Fruit fly (Drosophila melanogaster): Measurements from ENCODE around the gene CG14615.

Gene CG14615

dm6 chrX:22449191-22449787 is at the start of gene CG14615, which contains the start of gene tilB:
CG14615 (minus strand) TSS chrX:22449491.
tilB (plus strand) TSS chrX:22449737.
- TF ChIP-seq noc (tag; optimal IDR thresholded peaks at IDR 0.05), result peak; percentile 50

- peak; percentile 84 for TF ChIP-seq noc (tag; optimal IDR thresholded peaks at IDR 0.05)
Observed at dm6 chrX:22491028-22491769, 41.9 kb upstream of the CG14615 start.

dm6 chrX:22490584-22490983 is 41.3 kb upstream of the CG14615 start:
- no peak for TF ChIP-seq noc (tag; optimal IDR thresholded peaks at IDR 0.05)

- TF ChIP-seq noc (tag; optimal IDR thresholded peaks at IDR 0.05), result peak; percentile 2
Observed at dm6 chrX:22487667-22488593, 38.6 kb upstream of the CG14615 start.

dm6 chrX:22486919-22487634 is 37.8 kb upstream of the CG14615 start:
- no peak for TF ChIP-seq noc (tag; optimal IDR thresholded peaks at IDR 0.05)

- TF ChIP-seq noc (tag; optimal IDR thresholded peaks at IDR 0.05), result no peak
Observed at dm6 chrX:22486487-22486886, 37.2 kb upstream of the CG14615 start.

dm6 chrX:22481860-22482544 is 32.7 kb upstream of the CG14615 start, which contains the start of the genes Cp110 and CG12576:
Cp110 (plus strand) TSS chrX:22482082.
CG12576 (minus strand) TSS chrX:22482357.
- no peak for TF ChIP-seq noc (tag; optimal IDR thresholded peaks at IDR 0.05)

dm6 chrX:22481131-22481530 is 31.8 kb upstream of the CG14615 start:
- TF ChIP-seq noc (tag; optimal IDR thresholded peaks at IDR 0.05), result no peak

- TF ChIP-seq noc (tag; optimal IDR thresholded peaks at IDR 0.05), result no peak
Observed at dm6 chrX:22480612-22481011, 31.3 kb upstream of the CG14615 start.

dm6 chrX:22479207-22479820 is 30.0 kb upstream of the CG14615 start:
- TF ChIP-seq noc (tag; optimal IDR thresholded peaks at IDR 0.05), result no peak

dm6 chrX:22477689-22478590 is 28.6 kb upstream of the CG14615 start:
- peak; percentile 44 for TF ChIP-seq noc (tag; optimal IDR thresholded peaks at IDR 0.05)

dm6 chrX:22474881-22475280 is 25.6 kb upstream of the CG14615 start:
- no peak for TF ChIP-seq noc (tag; optimal IDR thresholded peaks at IDR 0.05)

- TF ChIP-seq noc (tag; optimal IDR thresholded peaks at IDR 0.05), result no peak
Observed at dm6 chrX:22473520-22473919, 24.2 kb upstream of the CG14615 start, which contains the start of gene CG14618. CG14618 (plus strand) TSS chrX:22473698.

All from whole organism, larva.